Worm (Caenorhabditis elegans): Measurements from ENCODE around the gene mls-2.

ce11 chrX:4803942-4804341 lies 42.5 kb upstream of the mls-2 start:
- TF ChIP-seq ceh-13 (GFP tag; optimal IDR thresholded peaks at IDR 0.05) (no peak), ama-1 (optimal IDR thresholded peaks at IDR 0.05) (no peak)
